Fruit fly (Drosophila melanogaster) whole organism, embryonic: ENCODE results near the gene RpL27A.

Experiments used
- BtbVII ChIP-seq: fragments of 200-800 bp; sonication (Bioruptor generic); optimal IDR thresholded peaks from 3 replicates; lab custom pipeline; 2017; ENCODE audit warnings: missing biosample characterization, mild to moderate bottlenecking, missing genetic modification characterization
- CG10274 ChIP-seq: fragments of 200-800 bp; sonication (Bioruptor generic); optimal IDR thresholded peaks from 3 replicates; lab custom pipeline; 2017; ENCODE audit warnings: missing biosample characterization, mild to moderate bottlenecking, missing genetic modification characterization
- CG10366 ChIP-seq: fragments of 200-800 bp; sonication (Bioruptor generic); IDR thresholded peaks from 2 replicates; pipeline ENCODE4 v1.3.6; 2022; ENCODE audit warnings: missing biosample characterization, missing genetic modification characterization
- CG10565 ChIP-seq: fragments of 200-800 bp; sonication (Bioruptor generic); optimal IDR thresholded peaks from 3 replicates; lab custom pipeline; 2016; ENCODE audit warnings: missing biosample characterization, mild to moderate bottlenecking, missing genetic modification characterization
- CG11093 ChIP-seq: fragments of 200-800 bp; sonication (Bioruptor generic); IDR thresholded peaks from 3 replicates; pipeline ENCODE4 v1.3.6; 2022; ENCODE audit warnings: missing biosample characterization, missing genetic modification characterization
- CG12391 ChIP-seq: fragments of 200-800 bp; sonication (Bioruptor generic); optimal IDR thresholded peaks from 3 replicates; lab custom pipeline; 2018; ENCODE audit warnings: missing biosample characterization, mild to moderate bottlenecking, missing genetic modification characterization, moderate library complexity
- CG12744 ChIP-seq: fragments of 200-800 bp; sonication (Bioruptor generic); optimal IDR thresholded peaks from 2 replicates; lab custom pipeline; 2016; ENCODE audit warnings: missing biosample characterization, missing genetic modification characterization
- CG13123 ChIP-seq: fragments of 200-800 bp; sonication (Bioruptor generic); optimal IDR thresholded peaks from 2 replicates; lab custom pipeline; 2016; ENCODE audit warnings: missing biosample characterization, missing genetic modification characterization
- CG13296 ChIP-seq: fragments of 200-800 bp; sonication (Bioruptor generic); optimal IDR thresholded peaks from 3 replicates; lab custom pipeline; 2018; ENCODE audit warnings: missing biosample characterization, mild to moderate bottlenecking, missing genetic modification characterization
- CG14441 ChIP-seq: fragments of 200-800 bp; sonication (Bioruptor generic); IDR thresholded peaks from 2 replicates; pipeline ENCODE4 v1.3.6; 2022; ENCODE audit warnings: missing biosample characterization, missing genetic modification characterization
- CG1603 ChIP-seq: fragments of 200-800 bp; sonication (Bioruptor generic); optimal IDR thresholded peaks from 2 replicates; lab custom pipeline; 2019; ENCODE audit warnings: missing biosample characterization, mild to moderate bottlenecking, missing genetic modification characterization, moderate library complexity
- CG17361 ChIP-seq: fragments of 200-800 bp; sonication (Bioruptor generic); IDR thresholded peaks from 3 replicates; pipeline ENCODE4 v1.3.6; 2022; ENCODE audit warnings: missing biosample characterization, missing genetic modification characterization
- CG18764 ChIP-seq: fragments of 200-800 bp; sonication (Bioruptor generic); optimal IDR thresholded peaks from 3 replicates; lab custom pipeline; 2016; ENCODE audit warnings: missing biosample characterization, missing genetic modification characterization
- CG30403 ChIP-seq: fragments of 200-800 bp; sonication (Bioruptor generic); optimal IDR thresholded peaks from 3 replicates; lab custom pipeline; 2016; ENCODE audit warnings: missing biosample characterization, missing genetic modification characterization
- CG3163 ChIP-seq: fragments of 200-800 bp; sonication (Bioruptor generic); optimal IDR thresholded peaks from 3 replicates; lab custom pipeline; 2016; ENCODE audit warnings: missing biosample characterization, missing genetic modification characterization
- CG6254 ChIP-seq: fragments of 200-800 bp; sonication (Bioruptor generic); optimal IDR thresholded peaks from 3 replicates; lab custom pipeline; 2017; ENCODE audit warnings: mild to moderate bottlenecking, missing biosample characterization, missing genetic modification reagents, missing genetic modification characterization
- CG8359 ChIP-seq: fragments of 200-800 bp; sonication (Bioruptor generic); optimal IDR thresholded peaks from 2 replicates; lab custom pipeline; 2017; ENCODE audit warnings: missing biosample characterization, mild to moderate bottlenecking, missing genetic modification characterization, borderline replicate concordance
- CG9817 ChIP-seq: fragments of 200-800 bp; sonication (Bioruptor generic); optimal IDR thresholded peaks from 2 replicates; lab custom pipeline; 2018; ENCODE audit warnings: missing biosample characterization, mild to moderate bottlenecking, missing genetic modification characterization, moderate library complexity
- CG9876 ChIP-seq: fragments of 200-800 bp; sonication (Bioruptor generic); optimal IDR thresholded peaks from 2 replicates; lab custom pipeline; 2016; ENCODE audit warnings: missing biosample characterization, missing genetic modification characterization
- Chrac-16 ChIP-seq: fragments of 200-800 bp; sonication (Bioruptor generic); optimal IDR thresholded peaks from 3 replicates; lab custom pipeline; 2016; ENCODE audit warnings: missing biosample characterization, missing genetic modification characterization
- CkIIα-i1 ChIP-seq: fragments of 200-800 bp; sonication (Bioruptor generic); IDR thresholded peaks from 2 replicates; pipeline ENCODE4 v1.3.6; 2022; ENCODE audit warnings: missing biosample characterization, missing genetic modification characterization
- CrebB ChIP-seq: fragments of 200-800 bp; sonication (Bioruptor generic); optimal IDR thresholded peaks from 3 replicates; lab custom pipeline; 2018; ENCODE audit warnings: missing biosample characterization, mild to moderate bottlenecking, missing genetic modification characterization
- D19A ChIP-seq: fragments of 200-800 bp; optimal IDR thresholded peaks from 3 replicates; lab custom pipeline; 2019; ENCODE audit warnings: missing biosample characterization, mild to moderate bottlenecking, missing genetic modification characterization, moderate library complexity
- Dad ChIP-seq: fragments of 200-800 bp; sonication (Bioruptor generic); optimal IDR thresholded peaks from 3 replicates; lab custom pipeline; 2016; ENCODE audit warnings: missing biosample characterization, missing genetic modification characterization
- Dref ChIP-seq: fragments of 200-800 bp; sonication (Bioruptor generic); IDR thresholded peaks from 2 replicates; pipeline ENCODE4 v1.3.6; 2022; ENCODE audit warnings: missing biosample characterization, missing genetic modification characterization
- Hsf ChIP-seq: fragments of 200-800 bp; sonication (Bioruptor generic); optimal IDR thresholded peaks from 3 replicates; lab custom pipeline; 2016; ENCODE audit warnings: missing biosample characterization, missing genetic modification characterization
- Med ChIP-seq: fragments of 200-800 bp; sonication (Bioruptor generic); peaks from one replicate; lab custom pipeline; 2016; ENCODE audit warnings: missing biosample characterization, missing genetic modification characterization, mild to moderate bottlenecking, inconsistent platforms, moderate library complexity
- NC2α ChIP-seq: fragments of 200-800 bp; sonication (Bioruptor generic); optimal IDR thresholded peaks from 2 replicates; lab custom pipeline; 2016; ENCODE audit warnings: missing biosample characterization, missing genetic modification characterization
- NC2β ChIP-seq: fragments of 200-800 bp; sonication (Bioruptor generic); optimal IDR thresholded peaks from 2 replicates; lab custom pipeline; 2016; ENCODE audit warnings: missing biosample characterization, missing genetic modification characterization
- NFAT ChIP-seq: fragments of 200-800 bp; sonication (Bioruptor generic); IDR thresholded peaks from 2 replicates; pipeline ENCODE4 v1.3.6; 2022; ENCODE audit warnings: missing biosample characterization, missing genetic modification characterization
- Pdp1 ChIP-seq, 2 experiments: fragments of 200-800 bp; sonication (Bioruptor generic); optimal IDR thresholded peaks; 3 replicates each; lab custom pipeline; 2016; ENCODE audit warnings: missing biosample characterization in 2 of 2, missing genetic modification characterization in 2 of 2, mild to moderate bottlenecking in 1 of 2, moderate library complexity in 1 of 2
- Rx ChIP-seq: fragments of 200-800 bp; sonication (Bioruptor generic); IDR thresholded peaks from 2 replicates; pipeline ENCODE4 v1.3.6; 2022; ENCODE audit warnings: missing biosample characterization, missing genetic modification characterization
- Sry-β ChIP-seq: fragments of 200-800 bp; sonication (Bioruptor generic); optimal IDR thresholded peaks from 2 replicates; lab custom pipeline; 2018; ENCODE audit warnings: missing biosample characterization, mild to moderate bottlenecking, missing genetic modification characterization, moderate library complexity
- Xbp1 ChIP-seq: fragments of 200-800 bp; sonication (Bioruptor generic); optimal IDR thresholded peaks from 3 replicates; lab custom pipeline; 2016; ENCODE audit warnings: missing biosample characterization, mild to moderate bottlenecking, missing genetic modification characterization
- abd-A ChIP-seq: fragments of 200-800 bp; sonication (Bioruptor generic); optimal IDR thresholded peaks from 3 replicates; lab custom pipeline; 2019; ENCODE audit warnings: missing biosample characterization, mild to moderate bottlenecking, missing genetic modification characterization, moderate library complexity
- al ChIP-seq: fragments of 200-800 bp; sonication (Bioruptor generic); IDR thresholded peaks from 2 replicates; pipeline ENCODE4 v1.3.6; 2022; ENCODE audit warnings: missing biosample characterization, missing genetic modification characterization
- bbx ChIP-seq: fragments of 200-800 bp; sonication (Bioruptor generic); IDR thresholded peaks from 2 replicates; pipeline ENCODE4 v1.3.6; 2022; ENCODE audit warnings: missing biosample characterization, missing genetic modification characterization; ENCODE audit not compliant: partially characterized antibody
- crc ChIP-seq: fragments of 200-800 bp; sonication (Bioruptor generic); optimal IDR thresholded peaks from 2 replicates; lab custom pipeline; 2016; ENCODE audit warnings: missing biosample characterization, missing genetic modification characterization
- fru ChIP-seq: fragments of >200 bp; optimal IDR thresholded peaks from 2 replicates; lab custom pipeline; 2017
- hth ChIP-seq: fragments of >200 bp; optimal IDR thresholded peaks from 2 replicates; lab custom pipeline; 2017; ENCODE audit warnings: inconsistent platforms
- ind ChIP-seq: fragments of 200-800 bp; sonication (Bioruptor generic); optimal IDR thresholded peaks from 3 replicates; lab custom pipeline; 2016; ENCODE audit warnings: missing biosample characterization, missing genetic modification characterization
- jigr1 ChIP-seq: fragments of 200-800 bp; sonication (Bioruptor generic); IDR thresholded peaks from 3 replicates; pipeline ENCODE4 v1.3.6; 2022; ENCODE audit warnings: missing biosample characterization, missing genetic modification characterization
- lab ChIP-seq: fragments of 200-800 bp; sonication (Bioruptor generic); optimal IDR thresholded peaks from 3 replicates; lab custom pipeline; 2017; ENCODE audit warnings: missing biosample characterization, missing genetic modification characterization, mild to moderate bottlenecking, moderate library complexity, missing genetic modification reagents
- nmo ChIP-seq: fragments of 200-800 bp; sonication (Bioruptor generic); optimal IDR thresholded peaks from 2 replicates; lab custom pipeline; 2018; ENCODE audit warnings: missing biosample characterization, mild to moderate bottlenecking, missing genetic modification characterization, moderate library complexity
- peb ChIP-seq: fragments of 200-800 bp; sonication (Bioruptor generic); IDR thresholded peaks from 2 replicates; pipeline ENCODE4 v1.3.6; 2022; ENCODE audit warnings: missing biosample characterization, missing genetic modification characterization
- pfk ChIP-seq: fragments of 200-800 bp; sonication (Bioruptor generic); optimal IDR thresholded peaks from 2 replicates; lab custom pipeline; 2018; ENCODE audit warnings: missing biosample characterization, mild to moderate bottlenecking, missing genetic modification characterization, moderate library complexity
- psq ChIP-seq: fragments of 200-800 bp; sonication (Bioruptor generic); optimal IDR thresholded peaks from 2 replicates; lab custom pipeline; 2017; ENCODE audit warnings: missing biosample characterization, missing genetic modification characterization
- row ChIP-seq: fragments of 200-800 bp; sonication (Bioruptor generic); IDR thresholded peaks from 3 replicates; pipeline ENCODE4 v1.3.6; 2022; ENCODE audit warnings: missing biosample characterization, missing genetic modification characterization
- slbo ChIP-seq: fragments of 200-800 bp; sonication (Bioruptor generic); IDR thresholded peaks from 2 replicates; pipeline ENCODE4 v1.3.6; 2022; ENCODE audit warnings: missing biosample characterization, missing genetic modification characterization
- so ChIP-seq: fragments of 200-800 bp; sonication (Bioruptor generic); IDR thresholded peaks from 3 replicates; pipeline ENCODE4 v1.3.6; 2022; ENCODE audit warnings: missing biosample characterization, missing genetic modification characterization
- sob ChIP-seq: fragments of 200-800 bp; sonication (Bioruptor generic); IDR thresholded peaks from 2 replicates; pipeline ENCODE4 v1.3.6; 2022; ENCODE audit warnings: missing biosample characterization, missing genetic modification characterization
- tap ChIP-seq: fragments of 200-800 bp; optimal IDR thresholded peaks from 3 replicates; lab custom pipeline; 2019; ENCODE audit warnings: missing biosample characterization, mild to moderate bottlenecking, missing genetic modification characterization, moderate library complexity
- twi ChIP-seq: fragments of 200-800 bp; optimal IDR thresholded peaks from 2 replicates; lab custom pipeline; 2019; ENCODE audit warnings: missing biosample characterization, mild to moderate bottlenecking, missing genetic modification characterization, moderate library complexity

RpL27A gene

dm6 chr2L:4464946-4465345, 6.8 kb upstream of the RpL27A start, which contains the start of gene FIG4 (continued):
- TF ChIP-seq CkIIα-i1 (GFP tag; lab: Robert Waterston, UW) (no peak), CG8359 (no peak), CG12391 (peak; percentile 7), bbx (GFP tag; lab: Robert Waterston, UW) (peak; percentile 65; the same call in 1 of the 2 replicates), lab (GFP tag; lab: Kevin White, UChicago) (no peak), slbo (no peak), CG17361 (GFP tag; lab: Robert Waterston, UW) (no peak), tap (tag; lab: Kevin White, UChicago) (no peak), CG1603 (tag; lab: Kevin White, UChicago) (peak; percentile 5), jigr1 (GFP tag; lab: Robert Waterston, UW) (no peak), CG14441 (GFP tag; lab: Robert Waterston, UW) (no peak), CG10274 (GFP tag; lab: Kevin White, UChicago) (no peak), D19A (tag; lab: Kevin White, UChicago) (no peak), ind (GFP tag; lab: Kevin White, UChicago) (no peak), Xbp1 (GFP tag; lab: Kevin White, UChicago) (no peak), so (no peak), Rx (GFP tag; lab: Robert Waterston, UW) (no peak), BtbVII (GFP tag; lab: Kevin White, UChicago) (no peak), CG10565 (GFP tag; lab: Kevin White, UChicago) (no peak), Hsf (GFP tag; lab: Kevin White, UChicago) (no peak), al (no peak), CG6254 (GFP tag; lab: Kevin White, UChicago) (peak; percentile 39), CG13296 (GFP tag; lab: Kevin White, UChicago) (no peak), pfk (GFP tag; lab: Kevin White, UChicago) (no peak), CG11093 (GFP tag; lab: Robert Waterston, UW) (no peak), CG30403 (GFP tag; lab: Kevin White, UChicago) (no peak), peb (GFP tag; lab: Robert Waterston, UW) (no peak), NFAT (GFP tag; lab: Robert Waterston, UW) (no peak), abd-A (no peak), NC2α (GFP tag; lab: Kevin White, UChicago) (no peak), Sry-β (peak; percentile 90), Pdp1 (GFP tag; optimal IDR thresholded peaks at IDR 0.05; lab: Kevin White, UChicago) (no peak), row (peak; percentile 76), CG12744 (no peak), fru (no peak), CG10366 (GFP tag; lab: Robert Waterston, UW) (no peak), twi (no peak), psq (GFP tag; lab: Kevin White, UChicago) (no peak), Dref (GFP tag; lab: Robert Waterston, UW) (no peak), CrebB (peak; percentile 4), CG3163 (GFP tag; lab: Kevin White, UChicago) (no peak), hth (lab: Kevin White, UChicago) (no peak), CG9876 (GFP tag; lab: Kevin White, UChicago) (no peak), CG18764 (GFP tag; lab: Kevin White, UChicago) (no peak), crc (GFP tag; lab: Kevin White, UChicago) (no peak), Med (GFP tag; lab: Kevin White, UChicago) (peak; percentile 45), nmo (GFP tag; lab: Kevin White, UChicago) (no peak), Dad (GFP tag; lab: Kevin White, UChicago) (no peak), CG9817 (no peak), NC2β (no peak), Chrac-16 (GFP tag; lab: Kevin White, UChicago) (no peak), sob (GFP tag; lab: Robert Waterston, UW) (no peak), CG13123 (GFP tag; lab: Kevin White, UChicago) (no peak)
